Worm (Caenorhabditis elegans) whole organism, midembryonic: ENCODE measurements around the gene srlf-5.

Source experiments
- T22C8.4 ChIP-seq: fragments of 200-800 bp; sonication (Bioruptor generic); IDR thresholded peaks from 2 replicates; pipeline ENCODE4 v1.3.6; 2022; ENCODE audit warnings: missing genetic modification characterization, missing compliant biosample characterization
- cog-1 ChIP-seq: sonication (generic microtip); optimal IDR thresholded peaks from 2 replicates; lab custom pipeline; 2016; ENCODE audit warnings: missing genetic modification characterization, missing compliant biosample characterization
- flt-1 ChIP-seq: fragments of 200-800 bp; sonication (Bioruptor generic); IDR thresholded peaks from 2 replicates; pipeline ENCODE4 v1.3.6; 2022; ENCODE audit warnings: missing genetic modification characterization, missing compliant biosample characterization
- klf-2 ChIP-seq: fragments of 200-800 bp; sonication (Bioruptor generic); conservative IDR thresholded peaks from 2 replicates; pipeline ENCODE4 v1.3.6; 2022; ENCODE audit warnings: missing genetic modification reagents, missing genetic modification characterization, missing compliant biosample characterization
- med-1 ChIP-seq: sonication (generic microtip); optimal IDR thresholded peaks from 2 replicates; lab custom pipeline; 2017; ENCODE audit warnings: missing genetic modification characterization, mild to moderate bottlenecking, missing compliant biosample characterization, antibody characterized with exemption, missing genetic modification reagents; ENCODE audit not compliant: insufficient read depth
- ref-1 ChIP-seq: fragments of 200-800 bp; sonication (Bioruptor generic); conservative IDR thresholded peaks from 2 replicates; pipeline ENCODE4 v1.3.6; 2022; ENCODE audit warnings: missing genetic modification reagents, missing genetic modification characterization, missing compliant biosample characterization
- tab-1 ChIP-seq: fragments of 200-800 bp; sonication (Bioruptor generic); IDR thresholded peaks from 2 replicates; pipeline ENCODE4 v1.3.6; 2022; ENCODE audit warnings: missing genetic modification characterization, missing compliant biosample characterization
- ztf-23 ChIP-seq: fragments of 200-800 bp; sonication (Bioruptor generic); IDR thresholded peaks from 2 replicates; pipeline ENCODE4 v1.3.6; 2022; ENCODE audit warnings: missing genetic modification reagents, missing genetic modification characterization, missing compliant biosample characterization
- ztf-29 ChIP-seq: fragments of 200-800 bp; sonication (Bioruptor generic); IDR thresholded peaks from 2 replicates; pipeline ENCODE4 v1.3.6; 2022; ENCODE audit warnings: missing genetic modification reagents, missing genetic modification characterization, missing compliant biosample characterization

srlf-5 gene

ce11 chrIV:12962564-12962963 is 36.0 kb upstream of the srlf-5 start, which contains the start of gene F55G11.8:
TSS of gene F55G11.8 (plus strand) at chrIV:12962808.
- TF ChIP-seq T22C8.4 (GFP tag; lab: Robert Waterston, UW) (no peak), flt-1 (GFP tag; lab: Robert Waterston, UW) (no peak), ztf-23 (GFP tag; lab: Robert Waterston, UW) (no peak), klf-2 (GFP tag; lab: Robert Waterston, UW) (no peak), tab-1 (no peak), ztf-29 (GFP tag; lab: Robert Waterston, UW) (no peak), cog-1 (no peak), ref-1 (GFP tag; lab: Robert Waterston, UW) (no peak), med-1 (GFP tag; lab: Kevin White, UChicago) (no peak)

ce11 chrIV:12960136-12960535 is 33.6 kb upstream of the srlf-5 start, which contains the start of gene F55G11.7:
TSS of gene F55G11.7 (plus strand) at chrIV:12960436.
- TF ChIP-seq cog-1 (no peak), tab-1 (no peak), ztf-23 (GFP tag; lab: Robert Waterston, UW) (no peak), ref-1 (GFP tag; lab: Robert Waterston, UW) (no peak), flt-1 (GFP tag; lab: Robert Waterston, UW) (no peak), med-1 (GFP tag; lab: Kevin White, UChicago) (no peak), klf-2 (GFP tag; lab: Robert Waterston, UW) (no peak), ztf-29 (GFP tag; lab: Robert Waterston, UW) (no peak)

DNA sequence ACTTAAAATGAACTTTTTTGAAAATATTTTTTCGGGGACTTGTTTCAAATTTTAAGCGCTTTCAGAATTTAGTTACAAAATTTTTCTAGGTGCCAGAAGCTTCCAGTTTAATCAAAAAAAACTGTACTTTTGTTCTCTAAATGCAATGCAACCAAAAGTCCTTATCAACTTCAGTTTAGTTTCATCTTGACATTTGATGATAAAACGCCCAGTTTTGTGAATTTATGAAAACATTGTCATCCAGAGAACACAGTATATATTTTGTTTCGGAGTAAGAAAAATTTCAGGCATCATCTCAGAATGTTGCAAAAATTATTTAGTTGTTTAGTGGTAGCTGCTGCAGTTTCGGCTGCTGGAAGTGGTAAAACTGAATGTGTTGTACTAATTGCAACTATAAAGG is 31.2 kb upstream of the srlf-5 start, which contains the start of gene F55G11.6:
Gene F55G11.6 (plus strand): TSS at position 301 of the 400 bp plus-strand sequence.
- TF ChIP-seq ref-1 (GFP tag; lab: Robert Waterston, UW) (no peak), ztf-29 (GFP tag; lab: Robert Waterston, UW) (no peak), cog-1 (no peak), T22C8.4 (GFP tag; lab: Robert Waterston, UW) (no peak), tab-1 (no peak), flt-1 (GFP tag; lab: Robert Waterston, UW) (no peak), klf-2 (GFP tag; lab: Robert Waterston, UW) (no peak), ztf-23 (GFP tag; lab: Robert Waterston, UW) (no peak), med-1 (GFP tag; lab: Kevin White, UChicago) (no peak)

DNA sequence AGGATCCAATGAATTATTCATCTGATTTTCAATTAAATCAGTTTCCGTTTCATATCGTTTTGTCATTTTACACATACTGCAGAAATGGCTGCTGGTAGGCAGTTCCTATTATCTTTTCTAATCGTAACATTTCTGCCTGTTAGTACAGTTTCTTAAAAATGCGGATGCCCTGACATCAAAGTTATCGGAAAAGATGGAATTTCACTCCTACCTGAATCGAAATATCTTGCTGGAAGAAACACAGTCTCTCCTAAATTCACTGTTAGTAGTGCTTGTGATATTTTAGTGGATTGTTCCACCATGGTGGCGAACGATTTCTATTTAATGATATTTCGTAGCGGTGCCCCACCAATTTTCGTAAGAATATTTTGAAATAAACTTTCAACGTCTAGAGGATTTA is 21.9 kb upstream of the srlf-5 start, which contains the start of gene F55G11.10:
Gene F55G11.10 (plus strand): TSS at position 301 of the 400 bp plus-strand sequence.
- TF ChIP-seq tab-1 (no peak), ref-1 (GFP tag; lab: Robert Waterston, UW) (no peak), cog-1 (no peak), klf-2 (GFP tag; lab: Robert Waterston, UW) (no peak), T22C8.4 (GFP tag; lab: Robert Waterston, UW) (no peak), flt-1 (GFP tag; lab: Robert Waterston, UW) (no peak), ztf-29 (GFP tag; lab: Robert Waterston, UW) (no peak), ztf-23 (GFP tag; lab: Robert Waterston, UW) (no peak), med-1 (GFP tag; lab: Kevin White, UChicago) (no peak)

DNA sequence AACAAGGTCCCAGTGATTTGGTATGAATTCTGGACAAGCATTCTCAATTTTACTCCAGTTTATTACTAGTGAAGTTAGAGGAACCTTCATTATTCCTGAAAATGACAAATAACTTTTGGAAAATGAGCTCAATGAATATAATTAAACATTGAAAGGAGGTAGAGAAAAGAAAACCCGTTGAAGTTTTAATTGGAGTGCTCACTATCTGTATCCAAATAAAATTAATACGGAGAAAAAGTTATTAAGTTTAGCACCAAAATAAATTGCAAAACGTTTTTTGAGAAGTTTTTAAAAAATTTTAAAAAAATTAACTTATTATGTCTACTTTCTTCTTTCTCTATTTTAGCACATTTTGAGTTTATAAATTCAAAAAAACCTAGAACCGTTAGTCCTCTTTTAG is 19.9 kb upstream of the srlf-5 start, which contains the start of gene F55G11.1:
Gene F55G11.1 (minus strand): TSS at position 101 of the 400 bp plus-strand sequence.
- no peak for TF ChIP-seq tab-1
- no peak for TF ChIP-seq ztf-23 (GFP tag; lab: Robert Waterston, UW)
- TF ChIP-seq cog-1, result no peak

DNA sequence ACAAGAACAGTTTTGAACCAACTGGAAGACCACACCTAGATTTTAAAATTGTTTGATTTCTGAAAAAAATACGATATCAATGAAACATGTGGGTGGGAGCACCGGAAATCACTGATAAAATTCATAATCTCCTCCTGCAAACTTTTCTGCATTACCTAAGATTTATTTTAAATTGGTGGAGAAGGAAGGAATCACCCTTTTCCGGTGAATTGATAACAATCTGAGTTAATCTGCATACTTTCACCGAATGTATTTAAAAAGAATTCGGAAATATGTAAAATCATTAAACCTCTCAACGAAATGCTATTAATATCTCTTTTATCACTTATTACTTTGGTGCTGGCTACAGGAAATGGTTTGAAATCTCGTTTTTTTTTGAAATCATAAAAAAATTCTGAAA is 16.1 kb upstream of the srlf-5 start, which contains the start of gene dct-19:
Gene dct-19 (plus strand): TSS at position 301 of the 400 bp plus-strand sequence.
- TF ChIP-seq klf-2 (GFP tag; lab: Robert Waterston, UW) (no peak), cog-1 (no peak), ztf-29 (GFP tag; lab: Robert Waterston, UW) (no peak), ztf-23 (GFP tag; lab: Robert Waterston, UW) (no peak), T22C8.4 (GFP tag; lab: Robert Waterston, UW) (no peak), flt-1 (GFP tag; lab: Robert Waterston, UW) (no peak), ref-1 (GFP tag; lab: Robert Waterston, UW) (no peak), med-1 (GFP tag; lab: Kevin White, UChicago) (no peak), tab-1 (no peak)

- no peak for TF ChIP-seq ztf-23 (GFP tag; lab: Robert Waterston, UW)
- no peak for TF ChIP-seq ztf-29 (GFP tag; lab: Robert Waterston, UW)
- TF ChIP-seq klf-2 (GFP tag; lab: Robert Waterston, UW), result no peak
- TF ChIP-seq tab-1, result no peak
- TF ChIP-seq med-1 (GFP tag; lab: Kevin White, UChicago), result no peak
- no peak for TF ChIP-seq cog-1
- TF ChIP-seq ref-1 (GFP tag; lab: Robert Waterston, UW), result no peak
- TF ChIP-seq T22C8.4 (GFP tag; lab: Robert Waterston, UW), result no peak
- TF ChIP-seq flt-1 (GFP tag; lab: Robert Waterston, UW), result no peak
Measured at ce11 chrIV:12941254-12941653, 14.7 kb upstream of the srlf-5 start, which contains the start of gene dod-24. TSS of gene dod-24 (minus strand) at chrIV:12941354.

- TF ChIP-seq ztf-23 (GFP tag; lab: Robert Waterston, UW), result no peak
- no peak for TF ChIP-seq klf-2 (GFP tag; lab: Robert Waterston, UW)
- TF ChIP-seq ztf-29 (GFP tag; lab: Robert Waterston, UW), result no peak
- TF ChIP-seq T22C8.4 (GFP tag; lab: Robert Waterston, UW), result no peak
- TF ChIP-seq ref-1 (GFP tag; lab: Robert Waterston, UW), result no peak
- no peak for TF ChIP-seq cog-1
- TF ChIP-seq flt-1 (GFP tag; lab: Robert Waterston, UW), result no peak
- no peak for TF ChIP-seq tab-1
- no peak for TF ChIP-seq med-1 (GFP tag; lab: Kevin White, UChicago)
Measured at ce11 chrIV:12936221-12936776, 9.8 kb upstream of the srlf-5 start, which contains the start of the genes cld-1 and dod-21. TSS of gene cld-1 (minus strand) at chrIV:12936271. TSS of gene dod-21 (plus strand) at chrIV:12936738.

DNA sequence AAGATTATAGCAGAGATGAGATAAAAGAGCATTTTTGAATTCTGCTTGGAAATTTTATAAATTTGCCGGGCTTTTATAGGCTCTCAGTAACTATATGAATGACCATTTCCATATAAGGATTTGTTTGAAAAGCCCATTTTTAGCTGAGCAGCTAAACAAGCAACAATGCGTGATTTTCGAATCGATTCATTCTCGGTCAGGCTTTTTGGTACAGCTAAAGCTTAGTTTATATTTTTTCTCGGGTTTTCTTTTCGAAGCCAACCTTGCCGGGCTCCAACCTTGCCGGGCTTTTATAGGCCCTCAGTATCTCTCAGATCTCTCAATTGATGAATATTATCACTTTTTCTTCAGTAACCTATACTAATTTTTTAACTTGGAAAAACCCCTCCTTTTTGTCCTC is 2.2 kb downstream of the srlf-5 start, which contains the start of gene srlf-4:
Gene srlf-4 (minus strand): TSS at position 101 of the 400 bp plus-strand sequence.
- TF ChIP-seq tab-1 (no peak), ztf-23 (GFP tag; lab: Robert Waterston, UW) (no peak), klf-2 (GFP tag; lab: Robert Waterston, UW) (no peak), ztf-29 (GFP tag; lab: Robert Waterston, UW) (no peak), med-1 (GFP tag; lab: Kevin White, UChicago) (no peak), ref-1 (GFP tag; lab: Robert Waterston, UW) (no peak), T22C8.4 (GFP tag; lab: Robert Waterston, UW) (no peak), cog-1 (no peak)
